Fruit fly (Drosophila melanogaster): Measurements from ENCODE around the gene slx1.
A peak's percentile ranks its signal among the peaks of the same experiment; 100 is the strongest.

Gene slx1

DNA sequence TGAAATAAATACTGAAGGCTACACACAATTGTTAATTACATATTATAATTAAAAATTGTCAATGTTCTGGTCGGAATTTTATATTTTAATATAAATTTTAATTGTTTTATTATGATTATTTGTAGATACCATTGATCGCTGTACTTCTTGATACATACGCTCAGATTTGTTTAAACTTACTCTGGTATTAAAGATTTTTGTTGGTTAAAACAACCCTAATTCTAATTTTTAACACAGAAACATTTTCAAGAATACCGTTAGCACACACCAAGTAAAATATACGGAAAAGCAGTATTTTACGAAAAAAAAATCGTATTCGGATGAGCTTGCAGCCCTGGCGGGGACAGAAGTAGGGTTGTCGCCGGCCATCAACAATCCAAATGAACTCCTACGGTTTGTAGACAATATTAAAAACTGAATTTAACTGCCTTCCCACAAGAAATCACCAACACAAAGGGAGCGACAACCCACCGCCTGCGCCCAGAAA is at the start of gene slx1, which contains the start of the genes CG9775 and MED31 (continued):
- TF ChIP-seq pum (GFP tag; optimal IDR thresholded peaks at IDR 0.05) (peak; percentile 31), CG8359 (GFP tag; optimal IDR thresholded peaks at IDR 0.05; ENCODE audit: borderline replicate concordance) (peak; percentile 5), Mad (GFP tag; optimal IDR thresholded peaks at IDR 0.05) (no peak), dysf (GFP tag; IDR thresholded peaks at IDR 0.05) (peak; percentile 83), psq (GFP tag; optimal IDR thresholded peaks at IDR 0.05) (peak; percentile 36), lilli (GFP tag; optimal IDR thresholded peaks at IDR 0.05) (peak; percentile 61), CG3726 (GFP tag; IDR thresholded peaks at IDR 0.05) (0 out of 3 replicates have a peak, but pooled peaks have one; percentile 9), chinmo (GFP tag; IDR thresholded peaks at IDR 0.05; ENCODE audit: partially characterized antibody) (no peak), ind (GFP tag; optimal IDR thresholded peaks at IDR 0.05) (peak; percentile 76), CG14014 (GFP tag; IDR thresholded peaks at IDR 0.05) (no peak; the same call in none of the 2 replicates), gcm2 (GFP tag; optimal IDR thresholded peaks at IDR 0.05) (no peak), org-1 (GFP tag; optimal IDR thresholded peaks at IDR 0.05) (peak; percentile 26), CG16815 (GFP tag; optimal IDR thresholded peaks at IDR 0.05) (peak; percentile 50), gem (tag; optimal IDR thresholded peaks at IDR 0.05) (peak; percentile 93), vfl (GFP tag; optimal IDR thresholded peaks at IDR 0.05) (no peak), MTF-1 (GFP tag; optimal IDR thresholded peaks at IDR 0.05; ENCODE audit: borderline replicate concordance) (no peak), Nf-YA (GFP tag; IDR thresholded peaks at IDR 0.05) (0 out of 2 replicates have a peak, but pooled peaks have one; percentile 40), CG1832 (GFP tag; optimal IDR thresholded peaks at IDR 0.05) (no peak), Adf1 (GFP tag; IDR thresholded peaks at IDR 0.05) (no peak), CoRest (tag; optimal IDR thresholded peaks at IDR 0.05) (peak; percentile 90), CG4404 (GFP tag; IDR thresholded peaks at IDR 0.05) (peak; percentile 57), CG7839 (tag; optimal IDR thresholded peaks at IDR 0.05) (peak; percentile 82), sob (GFP tag; IDR thresholded peaks at IDR 0.05) (peak; percentile 76), sisA (GFP tag; IDR thresholded peaks at IDR 0.05) (peak; percentile 68), Awh (GFP tag; IDR thresholded peaks at IDR 0.05) (0 out of 2 replicates have a peak, but pooled peaks have one; percentile 41), CG16863 (GFP tag; optimal IDR thresholded peaks at IDR 0.05) (no peak), CG14441 (GFP tag; IDR thresholded peaks at IDR 0.05) (peak; percentile 80), D (optimal IDR thresholded peaks at IDR 0.05) (no peak), D (GFP tag; optimal IDR thresholded peaks at IDR 0.05) (peak; percentile 55), prd (optimal IDR thresholded peaks at IDR 0.05) (no peak), prd (GFP tag; IDR thresholded peaks at IDR 0.05) (peak; percentile 76; the same call in 2 of the 3 replicates), CG7786 (GFP tag; optimal IDR thresholded peaks at IDR 0.05) (no peak), CG7556 (GFP tag; optimal IDR thresholded peaks at IDR 0.05) (peak; percentile 77), CG14667 (GFP tag; IDR thresholded peaks at IDR 0.05) (peak; percentile 60), CG4360 (GFP tag; IDR thresholded peaks at IDR 0.05) (no peak), CG17186 (GFP tag; optimal IDR thresholded peaks at IDR 0.05) (peak; percentile 48), CG9215 (GFP tag; IDR thresholded peaks at IDR 0.05) (peak; percentile 77), CG2875 (GFP tag; optimal IDR thresholded peaks at IDR 0.05) (no peak), grn (GFP tag; optimal IDR thresholded peaks at IDR 0.05) (no peak), ATbp (GFP tag; optimal IDR thresholded peaks at IDR 0.05) (no peak), CG8089 (GFP tag; optimal IDR thresholded peaks at IDR 0.05) (no peak), gsb-n (tag; optimal IDR thresholded peaks at IDR 0.05) (peak; percentile 78), pros (GFP tag; optimal IDR thresholded peaks at IDR 0.05) (no peak), CG12236 (GFP tag; optimal IDR thresholded peaks at IDR 0.05) (no peak), Poxn (GFP tag; IDR thresholded peaks at IDR 0.05) (no peak; the same call in 1 of the 2 replicates), CG11398 (GFP tag; optimal IDR thresholded peaks at IDR 0.05) (no peak), Fer3 (tag; optimal IDR thresholded peaks at IDR 0.05) (peak; percentile 81), pnt (GFP tag; optimal IDR thresholded peaks at IDR 0.05) (peak; percentile 72), CG15601 (tag; optimal IDR thresholded peaks at IDR 0.05) (peak; percentile 72), CG10462 (GFP tag; optimal IDR thresholded peaks at IDR 0.05) (peak; percentile 51), odd (GFP tag; optimal IDR thresholded peaks at IDR 0.05) (peak; percentile 33), chif (GFP tag; optimal IDR thresholded peaks at IDR 0.05) (no peak)
